Worm (Caenorhabditis elegans): ENCODE results near the gene col-164.

- TF ChIP-seq flt-1 (GFP tag; IDR thresholded peaks at IDR 0.05) (no peak), ztf-23 (GFP tag; IDR thresholded peaks at IDR 0.05) (no peak), T22C8.4 (GFP tag; IDR thresholded peaks at IDR 0.05) (no peak), ref-1 (GFP tag; conservative IDR thresholded peaks at IDR 0.05) (no peak)
These were observed 5.6 kb upstream of the col-164 start for ce11 chrX:2087716-2088115.

Measured in whole organism, midembryonic.